Worm (Caenorhabditis elegans) whole organism, young adult: ENCODE data around the gene R08C7.4.

Experiments
- C06A6.2 ChIP-seq: fragments of 200-800 bp; sonication (Bioruptor generic); conservative IDR thresholded peaks from 2 replicates; pipeline ENCODE4 v1.3.6; 2022; ENCODE audit warnings: missing genetic modification characterization, missing compliant biosample characterization
- F49E8.2 ChIP-seq: sonication (generic microtip); optimal IDR thresholded peaks from 3 replicates; lab custom pipeline; 2017; ENCODE audit warnings: missing genetic modification characterization, mild to moderate bottlenecking, missing compliant biosample characterization, antibody characterized with exemption, moderate library complexity; ENCODE audit not compliant: insufficient read depth
- ceh-91 ChIP-seq: fragments of 200-800 bp; sonication (Bioruptor generic); IDR thresholded peaks from 2 replicates; pipeline ENCODE4 v1.3.6; 2022; ENCODE audit warnings: missing genetic modification reagents, missing genetic modification characterization, missing compliant biosample characterization
- ets-4 ChIP-seq: fragments of 200-800 bp; sonication (Bioruptor generic); optimal IDR thresholded peaks from 2 replicates; lab custom pipeline; 2018; ENCODE audit warnings: mild to moderate bottlenecking, missing genetic modification characterization, missing compliant biosample characterization
- him-1 ChIP-seq: sonication (generic microtip); optimal IDR thresholded peaks from 2 replicates; lab custom pipeline; 2016; ENCODE audit warnings: missing genotype, missing genetic modification reagents, missing genetic modification characterization, missing compliant biosample characterization
- lin-35 ChIP-seq, 3 experiments: fragments of 150-350 bp in 2 of 3; sonication (generic microtip) in 1 of 3; optimal IDR thresholded peaks; 2 replicates each; lab custom pipeline; 2014 to 2018; ENCODE audit warnings: missing biosample characterization in 3 of 3, missing genetic modification characterization in 3 of 3, missing genetic modification reagents in 3 of 3
- lir-1 ChIP-seq: fragments of 200-800 bp; sonication (Bioruptor generic); conservative IDR thresholded peaks from 2 replicates; pipeline ENCODE4 v1.3.6; 2022; ENCODE audit warnings: missing genetic modification reagents, missing genetic modification characterization, missing compliant biosample characterization
- nhr-179 ChIP-seq: sonication (generic microtip); optimal IDR thresholded peaks from 2 replicates; lab custom pipeline; 2016; ENCODE audit warnings: mild to moderate bottlenecking, missing genetic modification characterization, missing compliant biosample characterization

- TF ChIP-seq lir-1 (GFP tag; lab: Robert Waterston, UW) (no peak), C06A6.2 (GFP tag; lab: Robert Waterston, UW) (no peak), nhr-179 (no peak), F49E8.2 (tag; lab: Kevin White, UChicago) (no peak), ceh-91 (GFP tag; lab: Robert Waterston, UW) (no peak), ets-4 (GFP tag; lab: Kevin White, UChicago) (no peak), lin-35 (GFP tag; optimal IDR thresholded peaks at IDR 0.05; lab: Kevin White, UChicago) (no peak), him-1 (tag; lab: Kevin White, UChicago) (no peak)
Measured at ce11 chrIV:4422029-4422428, 12.8 kb upstream of the R08C7.4 start, which contains the start of gene clec-175.
